Worm (Caenorhabditis elegans) whole organism, L4 larva: ENCODE measurements around the gene F26D11.1.

Source experiments
- F10B5.3 ChIP-seq: sonication (generic microtip); optimal IDR thresholded peaks from 2 replicates; lab custom pipeline; 2016; ENCODE audit warnings: mild to moderate bottlenecking, missing genetic modification characterization, missing compliant biosample characterization
- T20F7.1 ChIP-seq: fragments of 200-800 bp; sonication (Bioruptor generic); optimal IDR thresholded peaks from 2 replicates; lab custom pipeline; 2018; ENCODE audit warnings: mild to moderate bottlenecking, missing genetic modification characterization, missing compliant biosample characterization
- aha-1 ChIP-seq: fragments of 150-350 bp; peaks from one replicate; lab custom pipeline; 2014; ENCODE audit warnings: missing biosample characterization, missing genetic modification characterization
- aly-2 ChIP-seq: sonication (generic microtip); optimal IDR thresholded peaks from 2 replicates; lab custom pipeline; 2018; ENCODE audit warnings: missing biosample characterization, missing genetic modification characterization
- ceh-28 ChIP-seq: fragments of 150-350 bp; optimal IDR thresholded peaks from 2 replicates; lab custom pipeline; 2014; ENCODE audit warnings: missing biosample characterization, missing genetic modification reagents, missing genetic modification characterization
- cey-2 ChIP-seq: sonication (generic microtip); optimal IDR thresholded peaks from 3 replicates; lab custom pipeline; 2017; ENCODE audit warnings: missing genetic modification characterization, mild to moderate bottlenecking, missing compliant biosample characterization, antibody characterized with exemption, borderline replicate concordance; ENCODE audit not compliant: insufficient read depth
- daf-12 ChIP-seq: fragments of 150-350 bp; optimal IDR thresholded peaks from 2 replicates; lab custom pipeline; 2014; ENCODE audit warnings: missing biosample characterization, missing genetic modification reagents, missing genetic modification characterization
- dmd-6 ChIP-seq: fragments of 200-800 bp; sonication (Bioruptor generic); IDR thresholded peaks from 2 replicates; pipeline ENCODE4 v1.3.6; 2022; ENCODE audit warnings: missing genetic modification reagents, missing genetic modification characterization, missing compliant biosample characterization
- dmd-9 ChIP-seq: fragments of 200-800 bp; sonication (Bioruptor generic); IDR thresholded peaks from 2 replicates; pipeline ENCODE4 v1.3.6; 2022; ENCODE audit warnings: missing genetic modification reagents, missing genetic modification characterization, missing compliant biosample characterization
- dpl-1 ChIP-seq: fragments of 150-350 bp; optimal IDR thresholded peaks from 2 replicates; lab custom pipeline; 2014; ENCODE audit warnings: missing biosample characterization, missing genetic modification reagents, missing genetic modification characterization
- gei-8 ChIP-seq: fragments of 200-800 bp; sonication (Bioruptor generic); optimal IDR thresholded peaks from 2 replicates; lab custom pipeline; 2018; ENCODE audit warnings: mild to moderate bottlenecking, missing genetic modification characterization, missing compliant biosample characterization
- hif-1 ChIP-seq, 2 experiments: sonication (generic microtip); optimal IDR thresholded peaks; 2 replicates each; lab custom pipeline; 2016 to 2017; ENCODE audit warnings: missing compliant biosample characterization in 2 of 2, missing genetic modification characterization in 2 of 2, missing genetic modification reagents in 2 of 2, missing genotype in 2 of 2, mild to moderate bottlenecking in 1 of 2
- hlh-11 ChIP-seq: fragments of 200-800 bp; sonication (Bioruptor generic); optimal IDR thresholded peaks from 2 replicates; lab custom pipeline; 2018; ENCODE audit warnings: mild to moderate bottlenecking, missing genetic modification characterization, missing compliant biosample characterization
- jun-1 ChIP-seq: fragments of 150-350 bp; optimal IDR thresholded peaks from 2 replicates; lab custom pipeline; 2014; ENCODE audit warnings: missing biosample characterization, missing genetic modification reagents, missing genetic modification characterization
- lim-7 ChIP-seq: fragments of 200-800 bp; sonication (Bioruptor generic); IDR thresholded peaks from 2 replicates; pipeline ENCODE4 v1.3.6; 2022; ENCODE audit warnings: missing genetic modification characterization, missing compliant biosample characterization
- lin-13 ChIP-seq: fragments of 150-350 bp; optimal IDR thresholded peaks from 2 replicates; lab custom pipeline; 2014; ENCODE audit warnings: missing biosample characterization, missing genetic modification reagents, missing genetic modification characterization
- lin-39 ChIP-seq: fragments of 150-350 bp; optimal IDR thresholded peaks from 2 replicates; lab custom pipeline; 2014; ENCODE audit warnings: missing biosample characterization, missing genetic modification reagents, missing genetic modification characterization
- madf-5 ChIP-seq, 2 experiments: fragments of 200-800 bp; sonication (Bioruptor generic); IDR thresholded peaks; 2 replicates each; pipeline ENCODE4 v1.3.6; 2022; ENCODE audit warnings: missing compliant biosample characterization in 2 of 2, missing genetic modification characterization in 2 of 2
- nhr-25 ChIP-seq: sonication (generic microtip); optimal IDR thresholded peaks from 2 replicates; lab custom pipeline; 2017; ENCODE audit warnings: missing genetic modification characterization, mild to moderate bottlenecking, missing compliant biosample characterization, antibody characterized with exemption, moderate library complexity, borderline replicate concordance; ENCODE audit not compliant: insufficient read depth
- pha-4 ChIP-seq, 2 experiments: fragments of 150-350 bp in 1 of 2; fragments of 200-800 bp in 1 of 2; sonication (Bioruptor generic) in 1 of 2; IDR thresholded peaks in 1 of 2; optimal IDR thresholded peaks in 1 of 2; 2 replicates each; pipeline versions ENCODE4 v1.3.6 to Lab custom; 2014 to 2022; ENCODE audit warnings: missing genetic modification characterization in 2 of 2, missing genetic modification reagents in 2 of 2, missing biosample characterization in 1 of 2, missing compliant biosample characterization in 1 of 2
- set-16 ChIP-seq: fragments of 200-800 bp; sonication (Bioruptor generic); IDR thresholded peaks from 2 replicates; pipeline ENCODE4 v1.3.6; 2022; ENCODE audit warnings: missing genetic modification reagents, missing genetic modification characterization, missing compliant biosample characterization
- skn-1 ChIP-seq: fragments of 150-350 bp; optimal IDR thresholded peaks from 2 replicates; lab custom pipeline; 2014; ENCODE audit warnings: missing biosample characterization, missing genetic modification characterization
- snpc-1.2 ChIP-seq: fragments of 200-800 bp; sonication (Bioruptor generic); IDR thresholded peaks from 2 replicates; pipeline ENCODE4 v1.3.6; 2022; ENCODE audit warnings: missing genetic modification reagents, missing genetic modification characterization, missing compliant biosample characterization
- snpc-4 ChIP-seq: fragments of 150-350 bp; optimal IDR thresholded peaks from 2 replicates; lab custom pipeline; 2014; ENCODE audit warnings: missing biosample characterization, missing genetic modification characterization
- unc-62 ChIP-seq, 3 experiments: fragments of 150-350 bp in 1 of 3; sonication (generic microtip); optimal IDR thresholded peaks in 2 of 3; peaks in 1 of 3; 1 replicate in 1 of 3; 2 replicates in 2 of 3; lab custom pipeline; 2014 to 2017; ENCODE audit warnings: missing biosample characterization in 3 of 3, missing genetic modification characterization in 3 of 3, missing genetic modification reagents in 3 of 3, missing genotype in 1 of 3
- ztf-11 ChIP-seq: fragments of 150-350 bp; optimal IDR thresholded peaks from 2 replicates; lab custom pipeline; 2014; ENCODE audit warnings: missing biosample characterization, missing genetic modification characterization
- ztf-7 ChIP-seq: fragments of 150-350 bp; optimal IDR thresholded peaks from 2 replicates; lab custom pipeline; 2014; ENCODE audit warnings: missing biosample characterization, missing genetic modification characterization

F26D11.1 gene

ce11 chrV:7980993-7981595 is at the start of gene F26D11.1:
Gene F26D11.1 (plus strand): TSS chrV:7981545.
- TF ChIP-seq lin-13 (GFP tag; lab: Kevin White, UChicago) (no peak), ztf-7 (tag; lab: Kevin White, UChicago) (no peak)

ce11 chrV:7932998-7933397 is 48.3 kb upstream of the F26D11.1 start, which contains the start of gene ncx-10:
Gene ncx-10 (minus strand): TSS chrV:7933098.
- TF ChIP-seq lin-39 (tag; lab: Kevin White, UChicago) = no peak
- no peak for TF ChIP-seq daf-12 (tag; lab: Kevin White, UChicago)

- TF ChIP-seq F10B5.3 (tag; lab: Kevin White, UChicago) (no peak), unc-62 (GFP tag; optimal IDR thresholded peaks at IDR 0.05 in 1 of 2; lab: Kevin White, UChicago) (peak in 1 of 2 experiments; percentile 34), unc-62 (tag; optimal IDR thresholded peaks at IDR 0.05; lab: Kevin White, UChicago) (no peak), dpl-1 (no peak), snpc-4 (tag; lab: Kevin White, UChicago) (no peak), madf-5 (GFP tag; IDR thresholded peaks at IDR 0.05; lab: Robert Waterston, UW) (no peak)
These were observed 44.2 kb upstream of the F26D11.1 start, which contains the start of gene srsx-3 for ce11 chrV:7937152-7937551. Gene srsx-3 (minus strand): TSS chrV:7937252.

- no peak for TF ChIP-seq dmd-6 (GFP tag; lab: Robert Waterston, UW)
- no peak for TF ChIP-seq aly-2 (tag; lab: Kevin White, UChicago)
- peak in 1 of 2 experiments; percentile 87 for TF ChIP-seq unc-62 (GFP tag; optimal IDR thresholded peaks at IDR 0.05 in 1 of 2; lab: Kevin White, UChicago)
- no peak for TF ChIP-seq unc-62 (tag; optimal IDR thresholded peaks at IDR 0.05; lab: Kevin White, UChicago)
These were observed 41.0 kb upstream of the F26D11.1 start, which contains the start of gene srt-53 for ce11 chrV:7940299-7940698. Gene srt-53 (minus strand): TSS chrV:7940399.

ce11 chrV:7943568-7943967 is 37.8 kb upstream of the F26D11.1 start, which contains the start of gene Y97E10B.1:
Gene Y97E10B.1 (plus strand): TSS chrV:7943868.
- peak; percentile 66 for TF ChIP-seq aha-1 (tag; lab: Kevin White, UChicago)
- no peak for TF ChIP-seq cey-2 (tag; lab: Kevin White, UChicago)
- no peak for TF ChIP-seq jun-1 (tag; lab: Kevin White, UChicago)
- TF ChIP-seq, all 104 proteins: peak for 1

ce11 chrV:7946229-7946628 is 35.1 kb upstream of the F26D11.1 start:
- peak; percentile 91 for TF ChIP-seq aha-1 (tag; lab: Kevin White, UChicago)
- no peak for TF ChIP-seq set-16
- TF ChIP-seq pha-4 (GFP tag; IDR thresholded peaks at IDR 0.05; lab: Robert Waterston, UW) = no peak
- TF ChIP-seq pha-4 (tag; optimal IDR thresholded peaks at IDR 0.05; lab: Kevin White, UChicago) = no peak
- TF ChIP-seq unc-62 (GFP tag; optimal IDR thresholded peaks at IDR 0.05 in 1 of 2; lab: Kevin White, UChicago) = peak in 1 of 2 experiments; percentile 81
- no peak for TF ChIP-seq unc-62 (tag; optimal IDR thresholded peaks at IDR 0.05; lab: Kevin White, UChicago)
- TF ChIP-seq cey-2 (tag; lab: Kevin White, UChicago) = no peak

- TF ChIP-seq snpc-1.2 (GFP tag; lab: Robert Waterston, UW) (no peak), hlh-11 (tag; lab: Kevin White, UChicago) (no peak), lim-7 (GFP tag; lab: Robert Waterston, UW) (no peak), hif-1 (tag; optimal IDR thresholded peaks at IDR 0.05; lab: Kevin White, UChicago) (no peak), skn-1 (tag; lab: Kevin White, UChicago) (no peak)
These were observed 28.5 kb upstream of the F26D11.1 start, which contains the start of gene clec-216 for ce11 chrV:7952855-7953254. Gene clec-216 (minus strand): TSS chrV:7952955.

- TF ChIP-seq ztf-11 (no peak), lin-39 (tag; lab: Kevin White, UChicago) (no peak), gei-8 (GFP tag; lab: Kevin White, UChicago) (no peak), hlh-11 (tag; lab: Kevin White, UChicago) (no peak), dmd-9 (no peak), ceh-28 (tag; lab: Kevin White, UChicago) (no peak), nhr-25 (tag; lab: Kevin White, UChicago) (no peak), T20F7.1 (GFP tag; lab: Kevin White, UChicago) (no peak)
- TF ChIP-seq, all 104 proteins: peak for 0
These were observed 26.8 kb upstream of the F26D11.1 start, which contains the start of gene F26D11.13 for ce11 chrV:7954552-7954951. Gene F26D11.13 (minus strand): TSS chrV:7954652.
